Fruit fly (Drosophila melanogaster): ENCODE measurements around the gene S-Lap3.

S-Lap3 gene

dm6 chr3L:10514829-10515228 lies 49.8 kb downstream of the S-Lap3 start (continued):
- TF ChIP-seq schlank (tag; optimal IDR thresholded peaks at IDR 0.05) (no peak), CG10267 (tag; optimal IDR thresholded peaks at IDR 0.05) (peak; percentile 42), Hand (GFP tag; optimal IDR thresholded peaks at IDR 0.05) (no peak), CG7372 (GFP tag; IDR thresholded peaks at IDR 0.05) (no peak), NK7.1 (GFP tag; optimal IDR thresholded peaks at IDR 0.05) (no peak), CG13775 (GFP tag; optimal IDR thresholded peaks at IDR 0.05) (peak; percentile 24), knrl (GFP tag; IDR thresholded peaks at IDR 0.05; ENCODE audit: partially characterized antibody) (no peak), CG2129 (GFP tag; IDR thresholded peaks at IDR 0.05; ENCODE audit: partially characterized antibody) (no peak), sens-2 (GFP tag; IDR thresholded peaks at IDR 0.05) (no peak), Xrp1 (GFP tag; IDR thresholded peaks at IDR 0.05) (peak; percentile 71), Hmr (GFP tag; optimal IDR thresholded peaks at IDR 0.05) (peak; percentile 37), dmrt99B (tag; optimal IDR thresholded peaks at IDR 0.05) (peak; percentile 59), Oaz (GFP tag; IDR thresholded peaks at IDR 0.05) (no peak), CG1529 (GFP tag; optimal IDR thresholded peaks at IDR 0.05) (no peak), E2f2 (GFP tag; IDR thresholded peaks at IDR 0.05) (peak; percentile 30; the same call in 1 of the 2 replicates), Xbp1 (GFP tag; optimal IDR thresholded peaks at IDR 0.05) (peak; percentile 11), prd (optimal IDR thresholded peaks at IDR 0.05) (no peak), prd (GFP tag; IDR thresholded peaks at IDR 0.05) (peak; percentile 70), CG15601 (tag; optimal IDR thresholded peaks at IDR 0.05) (no peak), CG6689 (GFP tag; IDR thresholded peaks at IDR 0.05) (peak; percentile 52), dpn (GFP tag; optimal IDR thresholded peaks at IDR 0.05) (peak in 1 of 2 experiments; percentile 34), Eip74EF (GFP tag; optimal IDR thresholded peaks at IDR 0.05) (no peak), CG3726 (GFP tag; IDR thresholded peaks at IDR 0.05) (no peak), Gug (GFP tag; IDR thresholded peaks at IDR 0.05) (peak; percentile 9; the same call in 2 of the 4 replicates), jing (GFP tag; optimal IDR thresholded peaks at IDR 0.05) (no peak), repo (GFP tag; optimal IDR thresholded peaks at IDR 0.05) (no peak), slbo (GFP tag; IDR thresholded peaks at IDR 0.05) (0 out of 2 replicates have a peak, but pooled peaks have one; percentile 29), CG8281 (tag; optimal IDR thresholded peaks at IDR 0.05) (no peak), tx (GFP tag; optimal IDR thresholded peaks at IDR 0.05) (no peak), CG12071 (GFP tag; optimal IDR thresholded peaks at IDR 0.05) (no peak), CG2889 (GFP tag; IDR thresholded peaks at IDR 0.05) (0 out of 3 replicates have a peak, but pooled peaks have one; percentile 14), CG3847 (GFP tag; IDR thresholded peaks at IDR 0.05) (no peak), CG2875 (GFP tag; optimal IDR thresholded peaks at IDR 0.05) (peak; percentile 27), CG17912 (GFP tag; optimal IDR thresholded peaks at IDR 0.05) (no peak), GATAe (GFP tag; conservative IDR thresholded peaks at IDR 0.05) (no peak), HLH4C (GFP tag; IDR thresholded peaks at IDR 0.05; ENCODE audit: partially characterized antibody) (no peak), CG6254 (GFP tag; optimal IDR thresholded peaks at IDR 0.05) (peak; percentile 32), maf-S (GFP tag; optimal IDR thresholded peaks at IDR 0.05) (no peak), croc (GFP tag; conservative IDR thresholded peaks at IDR 0.05) (no peak; the same call in 2 of the 3 replicates), gsb-n (tag; optimal IDR thresholded peaks at IDR 0.05) (peak; percentile 36), HmgZ (tag; optimal IDR thresholded peaks at IDR 0.05) (no peak), HLH3B (GFP tag; IDR thresholded peaks at IDR 0.05) (peak; percentile 35; the same call in 1 of the 2 replicates), CG11085 (GFP tag; IDR thresholded peaks at IDR 0.05) (no peak), CG18476 (GFP tag; optimal IDR thresholded peaks at IDR 0.05) (no peak), Asciz (GFP tag; optimal IDR thresholded peaks at IDR 0.05) (peak; percentile 25), en (GFP tag; optimal IDR thresholded peaks at IDR 0.05) (no peak), CG6813 (GFP tag; optimal IDR thresholded peaks at IDR 0.05) (peak; percentile 38), Ada2b (GFP tag; IDR thresholded peaks at IDR 0.05) (no peak), CG12391 (tag; optimal IDR thresholded peaks at IDR 0.05) (peak; percentile 33), sisA (GFP tag; IDR thresholded peaks at IDR 0.05) (0 out of 2 replicates have a peak, but pooled peaks have one; percentile 15), dimm (GFP tag; IDR thresholded peaks at IDR 0.05) (no peak)
